Fruit fly (Drosophila melanogaster) whole organism, wandering third instar larva: ENCODE results near the gene CG46467.

ENCODE experiments used
- Abd-B ChIP-seq: fragments of >200 bp; optimal IDR thresholded peaks from 2 replicates; lab custom pipeline; 2017; ENCODE audit warnings: missing biosample characterization, missing genetic modification characterization
- CG32264 ChIP-seq: fragments of 200-800 bp; sonication (Bioruptor generic); optimal IDR thresholded peaks from 2 replicates; lab custom pipeline; 2016; ENCODE audit warnings: missing biosample characterization, missing genetic modification characterization
- CG9705 ChIP-seq: fragments of 200-800 bp; sonication (Bioruptor generic); optimal IDR thresholded peaks from 2 replicates; lab custom pipeline; 2018; ENCODE audit warnings: missing biosample characterization, mild to moderate bottlenecking, missing genetic modification characterization
- CrebA ChIP-seq: fragments of 200-800 bp; sonication (Bioruptor generic); optimal IDR thresholded peaks from 2 replicates; lab custom pipeline; 2016; ENCODE audit warnings: missing biosample characterization, mild to moderate bottlenecking, missing genetic modification characterization, borderline replicate concordance
- GATAd ChIP-seq: sonication (Bioruptor generic); optimal IDR thresholded peaks from 2 replicates; lab custom pipeline; 2016; ENCODE audit warnings: missing biosample characterization, missing genetic modification characterization
- HLH106 ChIP-seq: fragments of 200-800 bp; optimal IDR thresholded peaks from 3 replicates; lab custom pipeline; 2019; ENCODE audit warnings: missing biosample characterization, mild to moderate bottlenecking, missing genetic modification characterization, moderate library complexity
- Hr78 ChIP-seq: fragments of >200 bp; optimal IDR thresholded peaks from 2 replicates; lab custom pipeline; 2017; ENCODE audit warnings: missing biosample characterization, missing genetic modification characterization
- Hr83 ChIP-seq: fragments of 200-300 bp; sonication (Bioruptor generic); optimal IDR thresholded peaks from 2 replicates; lab custom pipeline; 2016; ENCODE audit warnings: missing biosample characterization, mild to moderate bottlenecking, missing genetic modification characterization, moderate library complexity; ENCODE audit not compliant: poor library complexity, severe bottlenecking
- Jra ChIP-seq: sonication (Bioruptor generic); optimal IDR thresholded peaks from 2 replicates; lab custom pipeline; 2016; ENCODE audit warnings: missing biosample characterization, missing genetic modification characterization
- Myc ChIP-seq: fragments of >200 bp; optimal IDR thresholded peaks from 2 replicates; lab custom pipeline; 2017
- N ChIP-seq: fragments of >200 bp; optimal IDR thresholded peaks from 2 replicates; lab custom pipeline; 2018; ENCODE audit warnings: missing biosample characterization, missing external identifiers, missing genetic modification characterization
- OdsH ChIP-seq: fragments of 200-800 bp; sonication (Bioruptor generic); optimal IDR thresholded peaks from 2 replicates; lab custom pipeline; 2016; ENCODE audit warnings: missing biosample characterization, mild to moderate bottlenecking, missing genetic modification characterization
- Sp1 ChIP-seq: fragments of 200-800 bp; sonication (Bioruptor generic); optimal IDR thresholded peaks from 3 replicates; lab custom pipeline; 2019; ENCODE audit warnings: missing biosample characterization, mild to moderate bottlenecking, missing genetic modification characterization, moderate library complexity
- Vsx2 ChIP-seq: fragments of 200-300, 225-300 bp; sonication (Bioruptor generic); optimal IDR thresholded peaks from 2 replicates; lab custom pipeline; 2018; ENCODE audit warnings: missing biosample characterization, missing genetic modification characterization; ENCODE audit not compliant: partially characterized antibody
- br ChIP-seq: fragments of 200-800 bp; sonication (Bioruptor generic); optimal IDR thresholded peaks from 2 replicates; lab custom pipeline; 2016; ENCODE audit warnings: missing biosample characterization, missing genetic modification characterization
- brk ChIP-seq: fragments of 200-800 bp; sonication (Bioruptor generic); optimal IDR thresholded peaks from 2 replicates; lab custom pipeline; 2016; ENCODE audit warnings: missing biosample characterization, mild to moderate bottlenecking, missing genetic modification characterization
- dl ChIP-seq, 2 experiments: fragments of 175-275, 200-275 bp in 1 of 2; fragments of 200-275 bp in 1 of 2; sonication (Bioruptor generic); optimal IDR thresholded peaks; lab custom pipeline; 2018; ENCODE audit warnings: mild to moderate bottlenecking in 2 of 2, missing biosample characterization in 2 of 2, missing genetic modification characterization in 2 of 2, moderate library complexity in 2 of 2; ENCODE audit not compliant: partially characterized antibody in 2 of 2, insufficient read depth in 1 of 2
- dmrt93B ChIP-seq: fragments of 200-800 bp; sonication (Bioruptor generic); optimal IDR thresholded peaks from 2 replicates; lab custom pipeline; 2018; ENCODE audit warnings: missing biosample characterization, mild to moderate bottlenecking, missing genetic modification characterization
- ey ChIP-seq: fragments of 200-800 bp; sonication (Bioruptor generic); optimal IDR thresholded peaks from 2 replicates; lab custom pipeline; 2016; ENCODE audit warnings: missing biosample characterization, missing genetic modification characterization
- foxo ChIP-seq, 2 experiments: fragments of 200-800 bp; sonication (Bioruptor generic); optimal IDR thresholded peaks; 2 replicates in 1 of 2; 3 replicates in 1 of 2; lab custom pipeline; 2016 to 2017; ENCODE audit warnings: missing biosample characterization in 2 of 2, missing genetic modification characterization in 2 of 2
- fru ChIP-seq: fragments of 200-800 bp; sonication (Bioruptor generic); optimal IDR thresholded peaks from 3 replicates; lab custom pipeline; 2016; ENCODE audit warnings: missing biosample characterization, mild to moderate bottlenecking, missing genetic modification characterization
- h ChIP-seq: fragments of 200-800 bp; sonication (Bioruptor generic); optimal IDR thresholded peaks from 3 replicates; lab custom pipeline; 2016; ENCODE audit warnings: missing biosample characterization, mild to moderate bottlenecking, missing genetic modification characterization
- lola ChIP-seq: fragments of >200 bp; optimal IDR thresholded peaks from 2 replicates; lab custom pipeline; 2017; ENCODE audit warnings: missing biosample characterization, missing genetic modification characterization
- pan ChIP-seq: fragments of >200 bp; optimal IDR thresholded peaks from 2 replicates; lab custom pipeline; 2017
- psq ChIP-seq: fragments of 200-800 bp; sonication (Bioruptor generic); optimal IDR thresholded peaks from 3 replicates; lab custom pipeline; 2017; ENCODE audit warnings: missing biosample characterization, mild to moderate bottlenecking, missing genetic modification characterization, moderate library complexity
- rgr ChIP-seq: fragments of 200-800 bp; sonication (Bioruptor generic); optimal IDR thresholded peaks from 3 replicates; lab custom pipeline; 2016; ENCODE audit warnings: missing biosample characterization, mild to moderate bottlenecking, missing genetic modification characterization
- sage ChIP-seq: fragments of 200-800 bp; sonication (Bioruptor generic); optimal IDR thresholded peaks from 2 replicates; lab custom pipeline; 2016; ENCODE audit warnings: missing biosample characterization, mild to moderate bottlenecking, missing genetic modification characterization
- sv ChIP-seq: fragments of 200-800 bp; sonication (Bioruptor generic); optimal IDR thresholded peaks from 3 replicates; lab custom pipeline; 2016; ENCODE audit warnings: missing biosample characterization, missing genetic modification characterization
- tai ChIP-seq: sonication (Bioruptor generic); optimal IDR thresholded peaks from 2 replicates; lab custom pipeline; 2016; ENCODE audit warnings: missing biosample characterization, missing genetic modification characterization
- usp ChIP-seq: fragments of >200 bp; optimal IDR thresholded peaks from 2 replicates; lab custom pipeline; 2017; ENCODE audit warnings: missing biosample characterization, missing genetic modification characterization
- woc ChIP-seq: sonication (Bioruptor generic); optimal IDR thresholded peaks from 2 replicates; lab custom pipeline; 2016; ENCODE audit warnings: missing biosample characterization, mild to moderate bottlenecking, missing genetic modification characterization

CG46467 gene

dm6 chr3R:9872815-9873752 lies 1.4 kb upstream of the CG46467 start:
- TF ChIP-seq br (GFP tag; lab: Kevin White, UChicago) = no peak
- no peak for TF ChIP-seq sv (GFP tag; lab: Kevin White, UChicago)
- TF ChIP-seq OdsH (GFP tag; lab: Kevin White, UChicago) = no peak
- no peak for TF ChIP-seq Hr78 (GFP tag; lab: Kevin White, UChicago)
- TF ChIP-seq usp (GFP tag; lab: Kevin White, UChicago) = no peak
- TF ChIP-seq lola = no peak
- no peak for TF ChIP-seq fru (GFP tag; lab: Kevin White, UChicago)
- no peak for TF ChIP-seq brk
- no peak for TF ChIP-seq N (GFP tag; lab: Kevin White, UChicago)
- TF ChIP-seq sage = no peak
- TF ChIP-seq, all 38 proteins: peak for 0

dm6 chr3R:9873753-9874117 lies 746 bp upstream of the CG46467 start:
- TF ChIP-seq sv (GFP tag; lab: Kevin White, UChicago) (peak; percentile 79), usp (GFP tag; lab: Kevin White, UChicago) (no peak), rgr (GFP tag; lab: Kevin White, UChicago) (peak; percentile 59), Abd-B (no peak), GATAd (GFP tag; lab: Kevin White, UChicago) (no peak), br (GFP tag; lab: Kevin White, UChicago) (peak; percentile 39), h (peak; percentile 47), CrebA (GFP tag; lab: Kevin White, UChicago) (peak; percentile 18), dmrt93B (peak; percentile 57), Sp1 (peak; percentile 43), sage (peak; percentile 42), woc (GFP tag; lab: Kevin White, UChicago) (peak; percentile 22), psq (GFP tag; lab: Kevin White, UChicago) (peak; percentile 68), OdsH (GFP tag; lab: Kevin White, UChicago) (peak; percentile 68), Hr83 (GFP tag; lab: Kevin White, UChicago) (no peak), foxo (GFP tag; optimal IDR thresholded peaks at IDR 0.05; lab: Kevin White, UChicago) (peak; percentile 9 to 81), HLH106 (tag; lab: Kevin White, UChicago) (peak; percentile 57), ey (GFP tag; lab: Kevin White, UChicago) (peak; percentile 76), pan (lab: Kevin White, UChicago) (no peak), fru (GFP tag; lab: Kevin White, UChicago) (peak; percentile 81), CG9705 (GFP tag; lab: Kevin White, UChicago) (no peak), tai (GFP tag; lab: Kevin White, UChicago) (no peak), Jra (GFP tag; lab: Kevin White, UChicago) (no peak), dl (GFP tag; optimal IDR thresholded peaks at IDR 0.05; lab: Kevin White, UChicago; ENCODE audit: insufficient read depth in 1 of 2, partially characterized antibody in 2 of 2) (no peak), Myc (lab: Kevin White, UChicago) (no peak), CG32264 (GFP tag; lab: Kevin White, UChicago) (no peak)

- TF ChIP-seq Vsx2 (no peak), sv (GFP tag; lab: Kevin White, UChicago) (no peak), CrebA (GFP tag; lab: Kevin White, UChicago) (no peak), woc (GFP tag; lab: Kevin White, UChicago) (no peak), h (no peak), br (GFP tag; lab: Kevin White, UChicago) (no peak), rgr (GFP tag; lab: Kevin White, UChicago) (no peak), HLH106 (tag; lab: Kevin White, UChicago) (no peak), tai (GFP tag; lab: Kevin White, UChicago) (no peak)
These were observed 1.2 kb downstream of the CG46467 start for dm6 chr3R:9875644-9876043.
